Fruit fly (Drosophila melanogaster) whole organism, embryonic: ENCODE results near the gene Prp39.

ENCODE experiments used
- CG11085 ChIP-seq: fragments of 200-800 bp; sonication (Bioruptor generic); IDR thresholded peaks from 2 replicates; pipeline ENCODE4 v1.3.6; 2022; ENCODE audit warnings: missing biosample characterization, missing genetic modification characterization
- CG8281 ChIP-seq: fragments of 200-800 bp; sonication (Bioruptor generic); optimal IDR thresholded peaks from 2 replicates; lab custom pipeline; 2018; ENCODE audit warnings: missing biosample characterization, mild to moderate bottlenecking, missing genetic modification characterization, moderate library complexity
- CG8359 ChIP-seq: fragments of 200-800 bp; sonication (Bioruptor generic); optimal IDR thresholded peaks from 2 replicates; lab custom pipeline; 2017; ENCODE audit warnings: missing biosample characterization, mild to moderate bottlenecking, missing genetic modification characterization, borderline replicate concordance

- TF ChIP-seq CG8281 (tag; lab: Kevin White, UChicago), result no peak
- no peak for TF ChIP-seq CG8359 (GFP tag; lab: Kevin White, UChicago)
- TF ChIP-seq CG11085 (GFP tag; lab: Robert Waterston, UW), result no peak
Measured at dm6 chr3R:28830746-28831145, 18.8 kb downstream of the Prp39 start.
